Fruit fly (Drosophila melanogaster) whole organism, embryonic: ENCODE data around the gene CG17264.

ENCODE experiments used
- Awh ChIP-seq: fragments of 200-800 bp; sonication (Bioruptor generic); IDR thresholded peaks from 2 replicates; pipeline ENCODE4, ENCODE4 v1.3.6; 2022; ENCODE audit warnings: missing biosample characterization, missing genetic modification characterization
- CG10654 ChIP-seq: fragments of 200-800 bp; sonication (Bioruptor generic); optimal IDR thresholded peaks from 2 replicates; lab custom pipeline; 2016; ENCODE audit warnings: missing biosample characterization, missing genetic modification characterization
- CG10979 ChIP-seq: fragments of 200-800 bp; sonication (Bioruptor generic); optimal IDR thresholded peaks from 2 replicates; lab custom pipeline; 2018; ENCODE audit warnings: missing biosample characterization, mild to moderate bottlenecking, missing genetic modification characterization, moderate library complexity
- CG12391 ChIP-seq: fragments of 200-800 bp; sonication (Bioruptor generic); optimal IDR thresholded peaks from 3 replicates; lab custom pipeline; 2018; ENCODE audit warnings: missing biosample characterization, mild to moderate bottlenecking, missing genetic modification characterization, moderate library complexity
- CG14014 ChIP-seq: fragments of 200-800 bp; sonication (Bioruptor generic); IDR thresholded peaks from 2 replicates; pipeline ENCODE4 v1.3.6; 2022; ENCODE audit warnings: missing biosample characterization, missing genetic modification characterization
- CG14050 ChIP-seq: fragments of 200-800 bp; sonication (Bioruptor generic); IDR thresholded peaks from 3 replicates; pipeline ENCODE4 v1.3.6; 2022; ENCODE audit warnings: missing biosample characterization, missing genetic modification characterization
- CG17802 ChIP-seq: fragments of 200-800 bp; sonication (Bioruptor generic); optimal IDR thresholded peaks from 2 replicates; lab custom pipeline; 2018; ENCODE audit warnings: missing biosample characterization, mild to moderate bottlenecking, missing genetic modification characterization, moderate library complexity
- CG2116 ChIP-seq: fragments of 200-800 bp; sonication (Bioruptor generic); optimal IDR thresholded peaks from 3 replicates; lab custom pipeline; 2018; ENCODE audit warnings: missing biosample characterization, mild to moderate bottlenecking, missing genetic modification characterization
- CG30403 ChIP-seq: fragments of 200-800 bp; sonication (Bioruptor generic); optimal IDR thresholded peaks from 3 replicates; lab custom pipeline; 2016; ENCODE audit warnings: missing biosample characterization, missing genetic modification characterization
- CG31388 ChIP-seq: fragments of 200-800 bp; sonication (Bioruptor generic); optimal IDR thresholded peaks from 2 replicates; lab custom pipeline; 2016; ENCODE audit warnings: missing biosample characterization, missing genetic modification characterization
- CG4617 ChIP-seq: fragments of 200-800 bp; sonication (Bioruptor generic); optimal IDR thresholded peaks from 3 replicates; lab custom pipeline; 2016; ENCODE audit warnings: missing biosample characterization, missing genetic modification characterization, borderline replicate concordance
- CG6813 ChIP-seq: fragments of 200-800 bp; sonication (Bioruptor generic); optimal IDR thresholded peaks from 2 replicates; lab custom pipeline; 2017; ENCODE audit warnings: missing biosample characterization, missing genetic modification characterization, mild to moderate bottlenecking, moderate library complexity, missing genetic modification reagents
- CG7556 ChIP-seq: fragments of 200-800 bp; sonication (Bioruptor generic); optimal IDR thresholded peaks from 2 replicates; lab custom pipeline; 2017; ENCODE audit warnings: missing biosample characterization, mild to moderate bottlenecking, missing genetic modification characterization
- CG7839 ChIP-seq: fragments of 200-800 bp; sonication (Bioruptor generic); optimal IDR thresholded peaks from 3 replicates; lab custom pipeline; 2018; ENCODE audit warnings: missing biosample characterization, mild to moderate bottlenecking, missing genetic modification characterization, moderate library complexity
- CG8765 ChIP-seq: fragments of 200-800 bp; sonication (Bioruptor generic); IDR thresholded peaks from 2 replicates; pipeline ENCODE4 v1.3.6; 2022; ENCODE audit warnings: missing biosample characterization, missing genetic modification characterization
- CG9817 ChIP-seq: fragments of 200-800 bp; sonication (Bioruptor generic); optimal IDR thresholded peaks from 2 replicates; lab custom pipeline; 2018; ENCODE audit warnings: missing biosample characterization, mild to moderate bottlenecking, missing genetic modification characterization, moderate library complexity
- CoRest ChIP-seq: fragments of 200-800 bp; sonication (Bioruptor generic); optimal IDR thresholded peaks from 3 replicates; lab custom pipeline; 2018; ENCODE audit warnings: missing biosample characterization, mild to moderate bottlenecking, missing genetic modification characterization, moderate library complexity
- Dad ChIP-seq: fragments of 200-800 bp; sonication (Bioruptor generic); optimal IDR thresholded peaks from 3 replicates; lab custom pipeline; 2016; ENCODE audit warnings: missing biosample characterization, missing genetic modification characterization
- Fer3 ChIP-seq: fragments of 200-800 bp; sonication (Bioruptor generic); optimal IDR thresholded peaks from 2 replicates; lab custom pipeline; 2018; ENCODE audit warnings: missing biosample characterization, mild to moderate bottlenecking, missing genetic modification characterization, moderate library complexity
- GATAe ChIP-seq: fragments of 200-800 bp; sonication (Bioruptor generic); conservative IDR thresholded peaks from 2 replicates; pipeline ENCODE4 v1.3.6; 2022; ENCODE audit warnings: missing biosample characterization, missing genetic modification characterization
- HLH54F ChIP-seq: fragments of 200-800 bp; sonication (Bioruptor generic); optimal IDR thresholded peaks from 3 replicates; lab custom pipeline; 2016; ENCODE audit warnings: missing biosample characterization, missing genetic modification characterization
- HmgD ChIP-seq: fragments of 200-800 bp; sonication (Bioruptor generic); optimal IDR thresholded peaks from 3 replicates; lab custom pipeline; 2016; ENCODE audit warnings: missing biosample characterization, missing genetic modification characterization
- Hmx ChIP-seq: fragments of 200-800 bp; sonication (Bioruptor generic); optimal IDR thresholded peaks from 2 replicates; lab custom pipeline; 2016; ENCODE audit warnings: missing biosample characterization, missing genetic modification characterization
- Meics ChIP-seq: fragments of 200-800 bp; sonication (Bioruptor generic); optimal IDR thresholded peaks from 2 replicates; lab custom pipeline; 2017; ENCODE audit warnings: missing biosample characterization, mild to moderate bottlenecking, missing genetic modification characterization
- NC2α ChIP-seq: fragments of 200-800 bp; sonication (Bioruptor generic); optimal IDR thresholded peaks from 2 replicates; lab custom pipeline; 2016; ENCODE audit warnings: missing biosample characterization, missing genetic modification characterization
- Nf-YA ChIP-seq: fragments of 200-800 bp; sonication (Bioruptor generic); IDR thresholded peaks from 2 replicates; pipeline ENCODE4 v1.3.6; 2022; ENCODE audit warnings: missing biosample characterization, missing genetic modification characterization
- Ssrp ChIP-seq: fragments of 200-800 bp; sonication (Bioruptor generic); optimal IDR thresholded peaks from 2 replicates; lab custom pipeline; 2018; ENCODE audit warnings: missing biosample characterization, mild to moderate bottlenecking, missing genetic modification characterization, moderate library complexity
- Taf1 ChIP-seq: fragments of 200-800 bp; sonication (Bioruptor generic); IDR thresholded peaks from 2 replicates; pipeline ENCODE4 v1.3.6; 2022; ENCODE audit warnings: missing biosample characterization, missing genetic modification characterization
- ab ChIP-seq: fragments of 200-800 bp; sonication (Bioruptor generic); optimal IDR thresholded peaks from 2 replicates; lab custom pipeline; 2016; ENCODE audit warnings: missing biosample characterization, missing genetic modification characterization
- abd-A ChIP-seq: fragments of 200-800 bp; sonication (Bioruptor generic); optimal IDR thresholded peaks from 3 replicates; lab custom pipeline; 2019; ENCODE audit warnings: missing biosample characterization, mild to moderate bottlenecking, missing genetic modification characterization, moderate library complexity
- amos ChIP-seq: fragments of 200-800 bp; sonication (Bioruptor generic); IDR thresholded peaks from 2 replicates; pipeline ENCODE4 v1.3.6; 2022; ENCODE audit warnings: missing biosample characterization, missing genetic modification characterization; ENCODE audit not compliant: partially characterized antibody
- bbx ChIP-seq: fragments of 200-800 bp; sonication (Bioruptor generic); IDR thresholded peaks from 2 replicates; pipeline ENCODE4 v1.3.6; 2022; ENCODE audit warnings: missing biosample characterization, missing genetic modification characterization; ENCODE audit not compliant: partially characterized antibody
- caup ChIP-seq: fragments of 200-800 bp; sonication (Bioruptor generic); optimal IDR thresholded peaks from 3 replicates; lab custom pipeline; 2017; ENCODE audit warnings: missing biosample characterization, mild to moderate bottlenecking, missing genetic modification characterization, moderate library complexity; ENCODE audit not compliant: severe bottlenecking
- crp ChIP-seq, 2 experiments: fragments of 200-800 bp; sonication (Bioruptor generic); optimal IDR thresholded peaks; 2 replicates in 1 of 2; 3 replicates in 1 of 2; lab custom pipeline; 2017; ENCODE audit warnings: missing biosample characterization in 2 of 2, missing genetic modification characterization in 2 of 2, mild to moderate bottlenecking in 1 of 2, moderate library complexity in 1 of 2
- dati ChIP-seq: fragments of 200-800 bp; sonication (Bioruptor generic); IDR thresholded peaks from 2 replicates; pipeline ENCODE4 v1.3.6; 2022; ENCODE audit warnings: missing biosample characterization, missing genetic modification characterization
- dimm ChIP-seq: fragments of 200-800 bp; sonication (Bioruptor generic); IDR thresholded peaks from 2 replicates; pipeline ENCODE4 v1.3.6; 2022; ENCODE audit warnings: missing biosample characterization, missing genetic modification characterization
- dmrt99B ChIP-seq: fragments of 200-800 bp; sonication (Bioruptor generic); optimal IDR thresholded peaks from 2 replicates; lab custom pipeline; 2018; ENCODE audit warnings: missing biosample characterization, mild to moderate bottlenecking, missing genetic modification characterization, moderate library complexity
- eve ChIP-seq, 2 experiments: fragments of >200 bp; optimal IDR thresholded peaks; 2 replicates each; lab custom pipeline; 2017; ENCODE audit warnings: missing biosample characterization in 2 of 2, missing genetic modification characterization in 2 of 2
- gfzf ChIP-seq: fragments of 200-800 bp; sonication (Bioruptor generic); optimal IDR thresholded peaks from 2 replicates; lab custom pipeline; 2016; ENCODE audit warnings: missing biosample characterization, mild to moderate bottlenecking, missing genetic modification characterization, moderate library complexity
- grau ChIP-seq: fragments of 200-800 bp; optimal IDR thresholded peaks from 3 replicates; lab custom pipeline; 2019; ENCODE audit warnings: missing biosample characterization, mild to moderate bottlenecking, missing genetic modification characterization, moderate library complexity
- knrl ChIP-seq: fragments of 200-800 bp; sonication (Bioruptor generic); IDR thresholded peaks from 3 replicates; pipeline ENCODE4 v1.3.6; 2022; ENCODE audit warnings: missing biosample characterization, missing genetic modification characterization; ENCODE audit not compliant: partially characterized antibody
- mam ChIP-seq: fragments of 200-800 bp; sonication (Bioruptor generic); optimal IDR thresholded peaks from 3 replicates; lab custom pipeline; 2016; ENCODE audit warnings: missing biosample characterization, missing genetic modification characterization
- onecut ChIP-seq: fragments of 200-800 bp; sonication (Bioruptor generic); IDR thresholded peaks from 2 replicates; pipeline ENCODE4 v1.3.6; 2022; ENCODE audit warnings: missing biosample characterization, missing genetic modification characterization
- pnt ChIP-seq: fragments of 200-800 bp; sonication (Bioruptor generic); optimal IDR thresholded peaks from 3 replicates; lab custom pipeline; 2016; ENCODE audit warnings: missing biosample characterization, missing genetic modification characterization
- prd ChIP-seq, 3 experiments: fragments of >200 bp in 2 of 3; fragments of 200-800 bp in 1 of 3; sonication (Bioruptor generic) in 1 of 3; optimal IDR thresholded peaks in 2 of 3; IDR thresholded peaks in 1 of 3; 2 replicates in 2 of 3; 3 replicates in 1 of 3; pipeline versions ENCODE4 v1.3.6 to Lab custom; 2017 to 2022; ENCODE audit warnings: missing biosample characterization in 1 of 3, missing genetic modification characterization in 1 of 3
- sd ChIP-seq: fragments of 200-800 bp; sonication (Bioruptor generic); optimal IDR thresholded peaks from 3 replicates; lab custom pipeline; 2018; ENCODE audit warnings: missing biosample characterization, mild to moderate bottlenecking, missing genetic modification characterization, moderate library complexity
- sens ChIP-seq: fragments of 200-800 bp; sonication (Bioruptor generic); peaks from one replicate; lab custom pipeline; 2016; ENCODE audit warnings: missing biosample characterization, missing genetic modification characterization
- sqz ChIP-seq: fragments of 200-800 bp; sonication (Bioruptor generic); optimal IDR thresholded peaks from 3 replicates; lab custom pipeline; 2018; ENCODE audit warnings: missing biosample characterization, mild to moderate bottlenecking, missing genetic modification characterization
- stc ChIP-seq: fragments of 200-800 bp; sonication (Bioruptor generic); IDR thresholded peaks from 2 replicates; pipeline ENCODE4 v1.3.6; 2022; ENCODE audit warnings: missing biosample characterization, missing genetic modification characterization
- yki ChIP-seq: fragments of >200 bp; optimal IDR thresholded peaks from 3 replicates; lab custom pipeline; 2018

The CG17264 gene

dm6 chr2L:3037153-3037579 is 18.9 kb downstream of the CG17264 start, which contains the start of the genes CG17260 and SerRS (continued):
- TF ChIP-seq sqz (GFP tag; lab: Kevin White, UChicago) (no peak), CG17802 (peak; percentile 64), onecut (GFP tag; lab: Robert Waterston, UW) (peak; percentile 67), CG9817 (tag; lab: Kevin White, UChicago) (peak; percentile 95), dimm (GFP tag; lab: Robert Waterston, UW) (peak; percentile 73), dati (GFP tag; lab: Robert Waterston, UW) (no peak), dmrt99B (tag; lab: Kevin White, UChicago) (no peak), NC2α (GFP tag; lab: Kevin White, UChicago) (peak; percentile 73), knrl (GFP tag; lab: Robert Waterston, UW) (peak; percentile 66), bbx (GFP tag; lab: Robert Waterston, UW) (no peak), CG14050 (GFP tag; lab: Robert Waterston, UW) (peak; percentile 83), abd-A (tag; lab: Kevin White, UChicago) (no peak), HLH54F (GFP tag; lab: Kevin White, UChicago) (peak; percentile 97), sd (peak; percentile 93), Nf-YA (GFP tag; lab: Robert Waterston, UW) (peak; percentile 67; the same call in 1 of the 2 replicates), prd (optimal IDR thresholded peaks at IDR 0.05; lab: Kevin White, UChicago) (no peak), prd (GFP tag; IDR thresholded peaks at IDR 0.05; lab: Robert Waterston, UW) (peak; percentile 98), grau (tag; lab: Kevin White, UChicago) (peak; percentile 92), CG14014 (GFP tag; lab: Robert Waterston, UW) (peak; percentile 91), amos (GFP tag; lab: Robert Waterston, UW) (peak; percentile 22; the same call in 1 of the 2 replicates), yki (lab: Kevin White, UChicago) (no peak), caup (GFP tag; lab: Kevin White, UChicago) (peak; percentile 91), eve (GFP tag; optimal IDR thresholded peaks at IDR 0.05; lab: Kevin White, UChicago) (no peak), Awh (GFP tag; lab: Robert Waterston, UW) (peak; percentile 83), CG8765 (peak; percentile 84; the same call in 1 of the 2 replicates), GATAe (GFP tag; lab: Robert Waterston, UW) (peak; percentile 75), CG12391 (tag; lab: Kevin White, UChicago) (peak; percentile 95), CG10979 (tag; lab: Kevin White, UChicago) (peak; percentile 87), pnt (GFP tag; lab: Kevin White, UChicago) (peak; percentile 96), CoRest (tag; lab: Kevin White, UChicago) (peak; percentile 95), Hmx (GFP tag; lab: Kevin White, UChicago) (peak; percentile 84), CG4617 (peak; percentile 93), Meics (peak; percentile 100), CG31388 (GFP tag; lab: Kevin White, UChicago) (peak; percentile 80), Taf1 (GFP tag; lab: Robert Waterston, UW) (peak; percentile 82), mam (GFP tag; lab: Kevin White, UChicago) (peak; percentile 96), stc (GFP tag; lab: Robert Waterston, UW) (peak; percentile 86), HmgD (GFP tag; lab: Kevin White, UChicago) (peak; percentile 71), Fer3 (peak; percentile 95), CG2116 (GFP tag; lab: Kevin White, UChicago) (peak; percentile 79), Ssrp (tag; lab: Kevin White, UChicago) (peak; percentile 92), CG7839 (tag; lab: Kevin White, UChicago) (peak; percentile 94), CG6813 (GFP tag; lab: Kevin White, UChicago) (peak; percentile 60), CG10654 (GFP tag; lab: Kevin White, UChicago) (peak; percentile 94), ab (GFP tag; lab: Kevin White, UChicago) (peak; percentile 7), sens (GFP tag; lab: Kevin White, UChicago) (peak; percentile 98), CG30403 (GFP tag; lab: Kevin White, UChicago) (peak; percentile 98), crp (GFP tag; optimal IDR thresholded peaks at IDR 0.05; lab: Kevin White, UChicago) (peak; percentile 76 to 96), CG7556 (peak; percentile 91), Dad (GFP tag; lab: Kevin White, UChicago) (peak; percentile 88), gfzf (peak; percentile 40)
